Worm (Caenorhabditis elegans): ENCODE results near the gene nspg-13.

ce11 chrX:5205561-5205960 lies 49.4 kb upstream of the nspg-13 start, which contains the start of gene H28G03.2:
- TF ChIP-seq T20F7.1 (GFP tag; optimal IDR thresholded peaks at IDR 0.05) (no peak), ceh-28 (tag; optimal IDR thresholded peaks at IDR 0.05) (no peak), lin-38 (GFP tag; IDR thresholded peaks at IDR 0.05) (no peak), lim-7 (GFP tag; IDR thresholded peaks at IDR 0.05) (no peak), snpc-1.2 (GFP tag; IDR thresholded peaks at IDR 0.05) (no peak), lin-15B (tag; optimal IDR thresholded peaks at IDR 0.05) (no peak), hif-1 (tag; optimal IDR thresholded peaks at IDR 0.05) (peak in 1 of 2 experiments; percentile 82), unc-62 (GFP tag; optimal IDR thresholded peaks at IDR 0.05 in 1 of 2) (no peak), unc-62 (tag; optimal IDR thresholded peaks at IDR 0.05) (no peak), egl-27 (tag; optimal IDR thresholded peaks at IDR 0.05) (no peak)
